Fruit fly (Drosophila melanogaster): ENCODE measurements around the gene Trf2.

DNA sequence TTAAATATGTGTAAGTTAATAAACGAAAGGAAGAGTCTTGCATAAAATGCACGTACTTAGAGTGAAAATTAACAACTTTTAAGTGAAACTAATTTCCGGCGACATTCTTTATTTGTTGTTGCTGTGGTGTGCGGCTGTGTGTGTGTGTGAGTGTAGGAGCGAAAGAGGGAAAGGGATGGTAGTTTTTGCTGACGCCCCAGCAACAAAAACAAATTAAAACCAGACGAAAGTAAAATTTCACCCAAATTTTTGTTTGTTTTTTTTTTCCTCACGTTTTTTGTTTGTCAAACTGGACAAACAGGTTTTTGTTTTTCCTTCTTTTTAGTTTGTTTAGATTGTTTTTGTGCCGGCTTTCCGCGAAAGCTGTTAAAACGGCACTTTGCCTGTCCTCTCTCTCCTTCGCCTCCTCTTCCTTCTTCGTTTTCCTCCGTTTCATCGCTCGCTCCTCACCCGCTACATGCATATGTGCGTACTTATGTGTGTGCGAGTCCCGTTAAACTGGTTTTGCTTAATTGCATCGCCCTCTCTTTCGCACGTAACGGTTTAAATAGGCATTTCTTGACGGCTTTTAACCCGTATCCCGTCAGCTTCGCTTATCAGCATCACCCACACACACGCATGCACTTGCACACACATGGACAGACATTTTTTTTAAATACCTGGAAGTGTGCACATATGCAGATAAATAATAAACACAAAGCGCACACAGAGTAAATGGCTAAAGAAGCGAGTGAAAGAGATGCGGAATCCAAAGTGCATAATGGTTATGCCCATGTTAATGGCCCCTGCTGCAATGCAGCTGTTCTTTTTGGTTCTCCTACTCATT, 28.4 kb downstream of the Trf2 start, which contains the start of gene Miga:
- TF ChIP-seq Usf (GFP tag; optimal IDR thresholded peaks at IDR 0.05) (no peak), psq (GFP tag; optimal IDR thresholded peaks at IDR 0.05) (peak; percentile 80), HLH54F (GFP tag; optimal IDR thresholded peaks at IDR 0.05) (no peak), dimm (GFP tag; IDR thresholded peaks at IDR 0.05) (no peak), Hr51 (GFP tag; optimal IDR thresholded peaks at IDR 0.05) (no peak), Myb (GFP tag; optimal IDR thresholded peaks at IDR 0.05) (peak; percentile 2), CG10274 (GFP tag; optimal IDR thresholded peaks at IDR 0.05) (no peak), nerfin-1 (tag; optimal IDR thresholded peaks at IDR 0.05) (no peak), vnd (GFP tag; IDR thresholded peaks at IDR 0.05; ENCODE audit: partially characterized antibody) (no peak), gsb (GFP tag; IDR thresholded peaks at IDR 0.05) (no peak), Blimp-1 (GFP tag; optimal IDR thresholded peaks at IDR 0.05) (peak; percentile 91), Bdp1 (GFP tag; optimal IDR thresholded peaks at IDR 0.05) (no peak)

Data from whole organism, embryonic.